Fruit fly (Drosophila melanogaster) whole organism, embryonic: Measurements from ENCODE around the gene pr.

Source experiments
- Aef1 ChIP-seq: fragments of 200-800 bp; sonication (Bioruptor generic); IDR thresholded peaks from 3 replicates; pipeline ENCODE4 v1.3.6; 2022; ENCODE audit warnings: missing biosample characterization, missing genetic modification characterization
- BtbVII ChIP-seq: fragments of 200-800 bp; sonication (Bioruptor generic); optimal IDR thresholded peaks from 3 replicates; lab custom pipeline; 2017; ENCODE audit warnings: missing biosample characterization, mild to moderate bottlenecking, missing genetic modification characterization
- CG1024 ChIP-seq: fragments of 200-800 bp; sonication (Bioruptor generic); IDR thresholded peaks from 2 replicates; pipeline ENCODE4 v1.3.6; 2022; ENCODE audit warnings: missing biosample characterization, missing genetic modification characterization
- CG10366 ChIP-seq: fragments of 200-800 bp; sonication (Bioruptor generic); IDR thresholded peaks from 2 replicates; pipeline ENCODE4 v1.3.6; 2022; ENCODE audit warnings: missing biosample characterization, missing genetic modification characterization
- CG12071 ChIP-seq: fragments of 200-800 bp; sonication (Bioruptor generic); optimal IDR thresholded peaks from 3 replicates; lab custom pipeline; 2018; ENCODE audit warnings: missing biosample characterization, mild to moderate bottlenecking, missing genetic modification characterization
- CG12104 ChIP-seq: fragments of 200-800 bp; sonication (Bioruptor generic); optimal IDR thresholded peaks from 3 replicates; lab custom pipeline; 2016; ENCODE audit warnings: missing biosample characterization, missing genetic modification characterization
- CG12155 ChIP-seq: fragments of 200-800 bp; sonication (Bioruptor generic); optimal IDR thresholded peaks from 3 replicates; lab custom pipeline; 2016; ENCODE audit warnings: missing biosample characterization, missing genetic modification characterization
- CG12299 ChIP-seq: fragments of 200-800 bp; sonication (Bioruptor generic); optimal IDR thresholded peaks from 2 replicates; lab custom pipeline; 2018; ENCODE audit warnings: missing biosample characterization, mild to moderate bottlenecking, missing genetic modification characterization
- CG12391 ChIP-seq: fragments of 200-800 bp; sonication (Bioruptor generic); optimal IDR thresholded peaks from 3 replicates; lab custom pipeline; 2018; ENCODE audit warnings: missing biosample characterization, mild to moderate bottlenecking, missing genetic modification characterization, moderate library complexity
- CG13894 ChIP-seq: fragments of 200-800 bp; sonication (Bioruptor generic); optimal IDR thresholded peaks from 3 replicates; lab custom pipeline; 2018; ENCODE audit warnings: missing biosample characterization, mild to moderate bottlenecking, missing genetic modification characterization, moderate library complexity
- CG14667 ChIP-seq: fragments of 200-800 bp; sonication (Bioruptor generic); IDR thresholded peaks from 2 replicates; pipeline ENCODE4 v1.3.6; 2022; ENCODE audit warnings: missing biosample characterization, missing genetic modification characterization
- CG15601 ChIP-seq: fragments of 200-800 bp; sonication (Bioruptor generic); optimal IDR thresholded peaks from 3 replicates; lab custom pipeline; 2019; ENCODE audit warnings: missing biosample characterization, mild to moderate bottlenecking, missing genetic modification characterization, moderate library complexity
- CG17186 ChIP-seq: fragments of 200-800 bp; sonication (Bioruptor generic); optimal IDR thresholded peaks from 3 replicates; lab custom pipeline; 2017; ENCODE audit warnings: missing biosample characterization, missing genetic modification reagents, missing genetic modification characterization
- CG17359 ChIP-seq: fragments of 200-800 bp; sonication (Bioruptor generic); optimal IDR thresholded peaks from 3 replicates; lab custom pipeline; 2018; ENCODE audit warnings: missing biosample characterization, mild to moderate bottlenecking, missing genetic modification characterization, moderate library complexity
- CG17361 ChIP-seq: fragments of 200-800 bp; sonication (Bioruptor generic); IDR thresholded peaks from 3 replicates; pipeline ENCODE4 v1.3.6; 2022; ENCODE audit warnings: missing biosample characterization, missing genetic modification characterization
- CG31388 ChIP-seq: fragments of 200-800 bp; sonication (Bioruptor generic); optimal IDR thresholded peaks from 2 replicates; lab custom pipeline; 2016; ENCODE audit warnings: missing biosample characterization, missing genetic modification characterization
- CG34422 ChIP-seq: fragments of 200-800 bp; sonication (Bioruptor generic); IDR thresholded peaks from 3 replicates; pipeline ENCODE4 v1.3.6; 2022; ENCODE audit warnings: missing biosample characterization, missing genetic modification characterization
- CG6683 ChIP-seq: fragments of 200-800 bp; sonication (Bioruptor generic); optimal IDR thresholded peaks from 2 replicates; lab custom pipeline; 2017; ENCODE audit warnings: missing biosample characterization, mild to moderate bottlenecking, missing genetic modification characterization, missing genetic modification reagents
- CG7745 ChIP-seq: fragments of 200-800 bp; sonication (Bioruptor generic); optimal IDR thresholded peaks from 2 replicates; lab custom pipeline; 2018; ENCODE audit warnings: missing biosample characterization, mild to moderate bottlenecking, missing genetic modification characterization, moderate library complexity
- CG7839 ChIP-seq: fragments of 200-800 bp; sonication (Bioruptor generic); optimal IDR thresholded peaks from 3 replicates; lab custom pipeline; 2018; ENCODE audit warnings: missing biosample characterization, mild to moderate bottlenecking, missing genetic modification characterization, moderate library complexity
- CG8924 ChIP-seq: fragments of 200-800 bp; optimal IDR thresholded peaks from 3 replicates; lab custom pipeline; 2019; ENCODE audit warnings: missing biosample characterization, mild to moderate bottlenecking, missing genetic modification characterization, moderate library complexity
- CG9727 ChIP-seq: fragments of 200-800 bp; sonication (Bioruptor generic); optimal IDR thresholded peaks from 3 replicates; lab custom pipeline; 2017; ENCODE audit warnings: missing biosample characterization, mild to moderate bottlenecking, missing genetic modification characterization
- CG9932 ChIP-seq: fragments of 200-800 bp; sonication (Bioruptor generic); IDR thresholded peaks from 2 replicates; pipeline ENCODE4 v1.3.6; 2022; ENCODE audit warnings: missing biosample characterization, missing genetic modification characterization
- CoRest ChIP-seq: fragments of 200-800 bp; sonication (Bioruptor generic); optimal IDR thresholded peaks from 3 replicates; lab custom pipeline; 2018; ENCODE audit warnings: missing biosample characterization, mild to moderate bottlenecking, missing genetic modification characterization, moderate library complexity
- Doc3 ChIP-seq: fragments of 200-800 bp; sonication (Bioruptor generic); IDR thresholded peaks from 3 replicates; pipeline ENCODE4 v1.3.6; 2022; ENCODE audit warnings: missing biosample characterization, missing genetic modification characterization; ENCODE audit not compliant: partially characterized antibody
- Eip74EF ChIP-seq, 2 experiments: fragments of 200-800 bp in 1 of 2; fragments of >200 bp in 1 of 2; sonication (Bioruptor generic) in 1 of 2; optimal IDR thresholded peaks; 2 replicates each; lab custom pipeline; 2017 to 2019; ENCODE audit warnings: missing biosample characterization in 2 of 2, missing genetic modification characterization in 2 of 2, mild to moderate bottlenecking in 1 of 2, moderate library complexity in 1 of 2
- Fer3 ChIP-seq: fragments of 200-800 bp; sonication (Bioruptor generic); optimal IDR thresholded peaks from 2 replicates; lab custom pipeline; 2018; ENCODE audit warnings: missing biosample characterization, mild to moderate bottlenecking, missing genetic modification characterization, moderate library complexity
- HmgZ ChIP-seq: fragments of 200-800 bp; sonication (Bioruptor generic); optimal IDR thresholded peaks from 2 replicates; lab custom pipeline; 2018; ENCODE audit warnings: missing biosample characterization, mild to moderate bottlenecking, missing genetic modification characterization
- Hr51 ChIP-seq, 2 experiments: fragments of 200-800 bp; sonication (Bioruptor generic); optimal IDR thresholded peaks; 2 replicates in 1 of 2; 3 replicates in 1 of 2; lab custom pipeline; 2016 to 2018; ENCODE audit warnings: missing biosample characterization in 2 of 2, missing genetic modification characterization in 2 of 2, mild to moderate bottlenecking in 1 of 2, moderate library complexity in 1 of 2
- MTF-1 ChIP-seq: fragments of 200-800 bp; sonication (Bioruptor generic); optimal IDR thresholded peaks from 2 replicates; lab custom pipeline; 2018; ENCODE audit warnings: missing biosample characterization, mild to moderate bottlenecking, missing genetic modification characterization, borderline replicate concordance
- Mad ChIP-seq: fragments of 200-800 bp; sonication (Bioruptor generic); optimal IDR thresholded peaks from 2 replicates; lab custom pipeline; 2016; ENCODE audit warnings: missing biosample characterization, missing genetic modification characterization
- Ravus ChIP-seq: fragments of 200-800 bp; sonication (Bioruptor generic); IDR thresholded peaks from 2 replicates; pipeline ENCODE4 v1.3.6; 2022; ENCODE audit warnings: missing biosample characterization, missing genetic modification characterization
- Xrp1 ChIP-seq: fragments of 200-800 bp; sonication (Bioruptor generic); IDR thresholded peaks from 2 replicates; pipeline ENCODE4 v1.3.6; 2022; ENCODE audit warnings: missing biosample characterization, missing genetic modification characterization
- cato ChIP-seq: fragments of 200-800 bp; sonication (Bioruptor generic); optimal IDR thresholded peaks from 2 replicates; lab custom pipeline; 2016; ENCODE audit warnings: missing biosample characterization, missing genetic modification characterization, borderline replicate concordance
- da ChIP-seq: fragments of 200-800 bp; sonication (Bioruptor generic); optimal IDR thresholded peaks from 2 replicates; lab custom pipeline; 2016; ENCODE audit warnings: missing biosample characterization, missing genetic modification characterization
- dysf ChIP-seq: fragments of 200-800 bp; sonication (Bioruptor generic); IDR thresholded peaks from 3 replicates; pipeline ENCODE4 v1.3.6; 2022; ENCODE audit warnings: missing biosample characterization, missing genetic modification characterization
- fd96Cb ChIP-seq: fragments of 200-800 bp; sonication (Bioruptor generic); optimal IDR thresholded peaks from 2 replicates; lab custom pipeline; 2018; ENCODE audit warnings: missing biosample characterization, mild to moderate bottlenecking, missing genetic modification characterization, moderate library complexity
- gro ChIP-seq: fragments of 200-800 bp; sonication (Bioruptor generic); optimal IDR thresholded peaks from 2 replicates; lab custom pipeline; 2016; ENCODE audit warnings: missing biosample characterization, missing genetic modification characterization
- gsb-n ChIP-seq: fragments of 200-800 bp; sonication (Bioruptor generic); optimal IDR thresholded peaks from 3 replicates; lab custom pipeline; 2018; ENCODE audit warnings: missing biosample characterization, mild to moderate bottlenecking, missing genetic modification characterization
- jumu ChIP-seq: fragments of 200-800 bp; sonication (Bioruptor generic); optimal IDR thresholded peaks from 3 replicates; lab custom pipeline; 2016; ENCODE audit warnings: missing biosample characterization, missing genetic modification characterization
- knrl ChIP-seq: fragments of 200-800 bp; sonication (Bioruptor generic); IDR thresholded peaks from 3 replicates; pipeline ENCODE4 v1.3.6; 2022; ENCODE audit warnings: missing biosample characterization, missing genetic modification characterization; ENCODE audit not compliant: partially characterized antibody
- pan ChIP-seq, 4 experiments: fragments of >200 bp in 3 of 4; fragments of 200-800 bp in 1 of 4; sonication (Bioruptor generic) in 1 of 4; optimal IDR thresholded peaks in 3 of 4; IDR thresholded peaks in 1 of 4; 2 replicates each; pipeline versions ENCODE4 v1.3.6 to Lab custom; 2017 to 2022; ENCODE audit warnings: missing biosample characterization in 2 of 4, missing genetic modification characterization in 2 of 4, mixed read lengths in 1 of 4
- run ChIP-seq: fragments of 200-800 bp; sonication (Bioruptor generic); optimal IDR thresholded peaks from 3 replicates; lab custom pipeline; 2018; ENCODE audit warnings: missing biosample characterization, mild to moderate bottlenecking, missing genetic modification characterization
- salm ChIP-seq: fragments of 200-800 bp; sonication (Bioruptor generic); optimal IDR thresholded peaks from 2 replicates; lab custom pipeline; 2018; ENCODE audit warnings: missing biosample characterization, mild to moderate bottlenecking, missing genetic modification characterization
- sens-2 ChIP-seq: fragments of 200-800 bp; sonication (Bioruptor generic); IDR thresholded peaks from 2 replicates; pipeline ENCODE4 v1.3.6; 2022; ENCODE audit warnings: missing biosample characterization, missing genetic modification characterization
- unc-4 ChIP-seq: fragments of 200-800 bp; sonication (Bioruptor generic); IDR thresholded peaks from 2 replicates; pipeline ENCODE4 v1.3.6; 2022; ENCODE audit warnings: missing biosample characterization, missing genetic modification characterization; ENCODE audit not compliant: partially characterized antibody
- unpg ChIP-seq: fragments of 200-800 bp; sonication (Bioruptor generic); optimal IDR thresholded peaks from 3 replicates; lab custom pipeline; 2018; ENCODE audit warnings: missing biosample characterization, mild to moderate bottlenecking, missing genetic modification characterization, moderate library complexity
- vnd ChIP-seq: fragments of 200-800 bp; sonication (Bioruptor generic); IDR thresholded peaks from 3 replicates; pipeline ENCODE4 v1.3.6; 2022; ENCODE audit warnings: missing biosample characterization, missing genetic modification characterization; ENCODE audit not compliant: partially characterized antibody

The pr gene

dm6 chr2L:20097105-20097631, 21.9 kb upstream of the pr start, which contains the start of the genes mRpS18B and Kua (continued):
- peak; percentile 51; the same call in 2 of the 3 replicates for TF ChIP-seq Aef1
- peak; percentile 31; the same call in 1 of the 2 replicates for TF ChIP-seq CG10366 (GFP tag; lab: Robert Waterston, UW)
- peak; percentile 58 for TF ChIP-seq CG17359 (tag; lab: Kevin White, UChicago)
- TF ChIP-seq pan (optimal IDR thresholded peaks at IDR 0.05; lab: Kevin White, UChicago): no peak
- TF ChIP-seq pan (GFP tag; optimal IDR thresholded peaks at IDR 0.05 in 1 of 2, IDR thresholded peaks at IDR 0.05 in 1 of 2): peak in 1 of 2 experiments; percentile 63
- TF ChIP-seq CG12104: peak; percentile 51
- peak; percentile 44 for TF ChIP-seq CG13894 (tag; lab: Kevin White, UChicago)
- TF ChIP-seq CG12071: no peak
- TF ChIP-seq Fer3 (tag; lab: Kevin White, UChicago): peak; percentile 54
- no peak for TF ChIP-seq gro (GFP tag; lab: Kevin White, UChicago)
- peak; percentile 53 for TF ChIP-seq CG8924 (tag; lab: Kevin White, UChicago)
- TF ChIP-seq Eip74EF (GFP tag; optimal IDR thresholded peaks at IDR 0.05; lab: Kevin White, UChicago): peak in 1 of 2 experiments; percentile 40
- TF ChIP-seq sens-2 (GFP tag; lab: Robert Waterston, UW): 0 out of 2 replicates have a peak, but pooled peaks have one; percentile 31
- peak; percentile 53; the same call in 1 of the 2 replicates for TF ChIP-seq Xrp1 (GFP tag; lab: Robert Waterston, UW)
- no peak for TF ChIP-seq jumu (GFP tag; lab: Kevin White, UChicago)
- no peak for TF ChIP-seq CG14667 (GFP tag; lab: Robert Waterston, UW)
- TF ChIP-seq Doc3 (GFP tag; lab: Robert Waterston, UW): peak; percentile 46; the same call in 2 of the 3 replicates
- peak; percentile 50 for TF ChIP-seq CG12299 (tag; lab: Kevin White, UChicago)
- TF ChIP-seq gsb-n: peak; percentile 2
- TF ChIP-seq CG17186: no peak
- TF ChIP-seq CG12155 (GFP tag; lab: Kevin White, UChicago): peak; percentile 31
- peak; percentile 70 for TF ChIP-seq CG12391 (tag; lab: Kevin White, UChicago)
- TF ChIP-seq salm (tag; lab: Kevin White, UChicago): no peak
- TF ChIP-seq CG17361 (GFP tag; lab: Robert Waterston, UW): peak; percentile 77
- TF ChIP-seq unc-4 (GFP tag; lab: Robert Waterston, UW): peak; percentile 58
- no peak for TF ChIP-seq CG31388
- TF ChIP-seq Hr51 (GFP tag; optimal IDR thresholded peaks at IDR 0.05; lab: Kevin White, UChicago): peak in 1 of 2 experiments; percentile 52
- peak; percentile 49 for TF ChIP-seq CG15601 (tag; lab: Kevin White, UChicago)
- TF ChIP-seq CG7839 (tag; lab: Kevin White, UChicago): peak; percentile 69
- TF ChIP-seq Ravus: no peak
- peak; percentile 0 for TF ChIP-seq Mad (GFP tag; lab: Kevin White, UChicago)
- peak; percentile 22 for TF ChIP-seq BtbVII
- no peak for TF ChIP-seq CG7745 (tag; lab: Kevin White, UChicago)
- TF ChIP-seq da: no peak
- no peak for TF ChIP-seq CG1024 (GFP tag; lab: Robert Waterston, UW)
- TF ChIP-seq vnd (GFP tag; lab: Robert Waterston, UW): no peak
- TF ChIP-seq CG9727 (GFP tag; lab: Kevin White, UChicago): peak; percentile 18
- TF ChIP-seq run (tag; lab: Kevin White, UChicago): no peak
- peak; percentile 83 for TF ChIP-seq CoRest
- peak; percentile 62 for TF ChIP-seq unpg
- peak; percentile 71 for TF ChIP-seq knrl (GFP tag; lab: Robert Waterston, UW)
- no peak for TF ChIP-seq cato (GFP tag; lab: Kevin White, UChicago)
- peak; percentile 47 for TF ChIP-seq HmgZ (tag; lab: Kevin White, UChicago)
- TF ChIP-seq dysf (GFP tag; lab: Robert Waterston, UW): peak; percentile 57; the same call in 2 of the 3 replicates
- TF ChIP-seq MTF-1 (GFP tag; lab: Kevin White, UChicago): no peak
- TF ChIP-seq CG34422: 0 out of 3 replicates have a peak, but pooled peaks have one; percentile 54
- TF ChIP-seq CG9932: peak; percentile 78
- TF ChIP-seq CG6683: no peak
- TF ChIP-seq fd96Cb (tag; lab: Kevin White, UChicago): peak; percentile 51
